Fruit fly (Drosophila melanogaster) whole organism, adult: ENCODE results near the gene CG34291.

Experiments
- CG11617 ChIP-seq: fragments of 200-800 bp; sonication (Bioruptor generic); optimal IDR thresholded peaks from 2 replicates; lab custom pipeline; 2017; ENCODE audit warnings: mild to moderate bottlenecking, missing biosample characterization, missing genetic modification reagents, missing genetic modification characterization
- CG14711 ChIP-seq: fragments of 200-800 bp; sonication (Bioruptor generic); optimal IDR thresholded peaks from 2 replicates; lab custom pipeline; 2018; ENCODE audit warnings: missing biosample characterization, mild to moderate bottlenecking, missing genetic modification characterization, moderate library complexity
- CG1620 ChIP-seq: fragments of 200-800 bp; sonication (Bioruptor generic); optimal IDR thresholded peaks from 2 replicates; lab custom pipeline; 2016; ENCODE audit warnings: missing biosample characterization, missing genetic modification characterization
- CG7101 ChIP-seq: fragments of 200-800 bp; sonication (Bioruptor generic); optimal IDR thresholded peaks from 2 replicates; lab custom pipeline; 2018; ENCODE audit warnings: missing biosample characterization, mild to moderate bottlenecking, missing genetic modification characterization, moderate library complexity
- Clk ChIP-seq: fragments of 200-800 bp; sonication (Bioruptor generic); optimal IDR thresholded peaks from 2 replicates; lab custom pipeline; 2017; ENCODE audit warnings: missing biosample characterization, missing genetic modification characterization
- Crg-1 ChIP-seq: fragments of 200-800 bp; sonication (Bioruptor generic); optimal IDR thresholded peaks from 2 replicates; lab custom pipeline; 2016; ENCODE audit warnings: missing biosample characterization, missing genetic modification characterization
- Hr96 ChIP-seq: fragments of 200-800 bp; sonication (Bioruptor generic); optimal IDR thresholded peaks from 2 replicates; lab custom pipeline; 2016; ENCODE audit warnings: missing biosample characterization, missing genetic modification characterization
- Mnt ChIP-seq: fragments of 200-800 bp; sonication (Bioruptor generic); optimal IDR thresholded peaks from 2 replicates; lab custom pipeline; 2016; ENCODE audit warnings: missing biosample characterization, mild to moderate bottlenecking, missing genetic modification characterization
- kay ChIP-seq: fragments of 200-800 bp; sonication (Bioruptor generic); peaks from one replicate; lab custom pipeline; 2016; ENCODE audit warnings: missing biosample characterization, missing genetic modification characterization, borderline replicate concordance
- tj ChIP-seq: fragments of 200-800 bp; sonication (Bioruptor generic); optimal IDR thresholded peaks from 3 replicates; lab custom pipeline; 2017; ENCODE audit warnings: missing biosample characterization, mild to moderate bottlenecking, missing genetic modification characterization, moderate library complexity

dm6 chr3R:26428220-26428619 lies 2.6 kb upstream of the CG34291 start:
- no peak for TF ChIP-seq Hr96 (GFP tag; lab: Kevin White, UChicago)
- TF ChIP-seq Mnt: no peak
- no peak for TF ChIP-seq kay (GFP tag; lab: Kevin White, UChicago)
- no peak for TF ChIP-seq CG11617
- TF ChIP-seq Clk (GFP tag; lab: Kevin White, UChicago): no peak
- TF ChIP-seq CG1620 (GFP tag; lab: Kevin White, UChicago): no peak
- TF ChIP-seq CG7101: no peak
- no peak for TF ChIP-seq CG14711 (tag; lab: Kevin White, UChicago)
- TF ChIP-seq tj: no peak
- no peak for TF ChIP-seq Crg-1 (GFP tag; lab: Kevin White, UChicago)
